Fruit fly (Drosophila melanogaster) whole organism, adult: Measurements from ENCODE around the gene CG14422.

Experiments used
- CG11617 ChIP-seq: fragments of 200-800 bp; sonication (Bioruptor generic); optimal IDR thresholded peaks from 2 replicates; lab custom pipeline; 2017; ENCODE audit warnings: mild to moderate bottlenecking, missing biosample characterization, missing genetic modification reagents, missing genetic modification characterization
- CG12768 ChIP-seq: fragments of 200-800 bp; sonication (Bioruptor generic); optimal IDR thresholded peaks from 2 replicates; lab custom pipeline; 2017; ENCODE audit warnings: missing biosample characterization, missing genetic modification characterization, mild to moderate bottlenecking, moderate library complexity, missing genetic modification reagents
- CG14711 ChIP-seq: fragments of 200-800 bp; sonication (Bioruptor generic); optimal IDR thresholded peaks from 2 replicates; lab custom pipeline; 2018; ENCODE audit warnings: missing biosample characterization, mild to moderate bottlenecking, missing genetic modification characterization, moderate library complexity
- CG1620 ChIP-seq: fragments of 200-800 bp; sonication (Bioruptor generic); optimal IDR thresholded peaks from 2 replicates; lab custom pipeline; 2016; ENCODE audit warnings: missing biosample characterization, missing genetic modification characterization
- CG7045 ChIP-seq: fragments of 200-800 bp; sonication (Bioruptor generic); optimal IDR thresholded peaks from 2 replicates; lab custom pipeline; 2017; ENCODE audit warnings: missing biosample characterization, mild to moderate bottlenecking, missing genetic modification characterization
- Clk ChIP-seq: fragments of 200-800 bp; sonication (Bioruptor generic); optimal IDR thresholded peaks from 2 replicates; lab custom pipeline; 2017; ENCODE audit warnings: missing biosample characterization, missing genetic modification characterization
- Hr96 ChIP-seq: fragments of 200-800 bp; sonication (Bioruptor generic); optimal IDR thresholded peaks from 2 replicates; lab custom pipeline; 2016; ENCODE audit warnings: missing biosample characterization, missing genetic modification characterization
- Mnt ChIP-seq: fragments of 200-800 bp; sonication (Bioruptor generic); optimal IDR thresholded peaks from 2 replicates; lab custom pipeline; 2016; ENCODE audit warnings: missing biosample characterization, mild to moderate bottlenecking, missing genetic modification characterization
- bab1 ChIP-seq: fragments of 200-800 bp; sonication (Bioruptor generic); optimal IDR thresholded peaks from 3 replicates; lab custom pipeline; 2019; ENCODE audit warnings: missing biosample characterization, mild to moderate bottlenecking, missing genetic modification characterization, moderate library complexity
- cic ChIP-seq: fragments of 200-800 bp; sonication (Bioruptor generic); optimal IDR thresholded peaks from 2 replicates; lab custom pipeline; 2017; ENCODE audit warnings: missing biosample characterization, mild to moderate bottlenecking, missing genetic modification characterization, moderate library complexity
- cnc ChIP-seq, 2 experiments: fragments of >200 bp; optimal IDR thresholded peaks; 2 replicates each; lab custom pipeline; 2017
- kay ChIP-seq: fragments of 200-800 bp; sonication (Bioruptor generic); peaks from one replicate; lab custom pipeline; 2016; ENCODE audit warnings: missing biosample characterization, missing genetic modification characterization, borderline replicate concordance
- ovo ChIP-seq: fragments of 200-800 bp; sonication (Bioruptor generic); optimal IDR thresholded peaks from 2 replicates; lab custom pipeline; 2016; ENCODE audit warnings: missing biosample characterization, missing genetic modification characterization
- pad ChIP-seq: fragments of 200-800 bp; sonication (Bioruptor generic); optimal IDR thresholded peaks from 3 replicates; lab custom pipeline; 2017; ENCODE audit warnings: missing biosample characterization, missing genetic modification characterization, mild to moderate bottlenecking, moderate library complexity, missing genetic modification reagents
- tj ChIP-seq: fragments of 200-800 bp; sonication (Bioruptor generic); optimal IDR thresholded peaks from 3 replicates; lab custom pipeline; 2017; ENCODE audit warnings: missing biosample characterization, mild to moderate bottlenecking, missing genetic modification characterization, moderate library complexity
- toe ChIP-seq: fragments of 200-800 bp; sonication (Bioruptor generic); optimal IDR thresholded peaks from 2 replicates; lab custom pipeline; 2016; ENCODE audit warnings: missing biosample characterization, missing genetic modification characterization

The CG14422 gene

dm6 chrX:2990952-2991351, 47.8 kb downstream of the CG14422 start:
- TF ChIP-seq ovo (no peak), CG7045 (GFP tag; lab: Kevin White, UChicago) (no peak), CG12768 (no peak), CG1620 (GFP tag; lab: Kevin White, UChicago) (no peak), Mnt (GFP tag; lab: Kevin White, UChicago) (no peak), tj (no peak), pad (GFP tag; lab: Kevin White, UChicago) (no peak), toe (GFP tag; lab: Kevin White, UChicago) (no peak), cnc (optimal IDR thresholded peaks at IDR 0.05; lab: Kevin White, UChicago) (no peak), CG11617 (GFP tag; lab: Kevin White, UChicago) (no peak), kay (GFP tag; lab: Kevin White, UChicago) (no peak)

- no peak for TF ChIP-seq toe (GFP tag; lab: Kevin White, UChicago)
- TF ChIP-seq CG11617 (GFP tag; lab: Kevin White, UChicago): no peak
- no peak for TF ChIP-seq Hr96 (GFP tag; lab: Kevin White, UChicago)
- no peak for TF ChIP-seq ovo
- TF ChIP-seq cic: no peak
- TF ChIP-seq CG14711 (tag; lab: Kevin White, UChicago): no peak
- TF ChIP-seq bab1: no peak
- no peak for TF ChIP-seq Clk (GFP tag; lab: Kevin White, UChicago)
Observed at dm6 chrX:2993098-2993773, 50.0 kb downstream of the CG14422 start.
